Worm (Caenorhabditis elegans): ENCODE results near the gene T22B2.5.
A peak's percentile ranks its signal among the peaks of the same experiment; 100 is the strongest.

The T22B2.5 gene

ce11 chrX:3944073-3944472 is 32.9 kb upstream of the T22B2.5 start:
- TF ChIP-seq nhr-80 (tag; optimal IDR thresholded peaks at IDR 0.05) (peak; percentile 57), cebp-1 (GFP tag; IDR thresholded peaks at IDR 0.05) (no peak), cebp-1 (tag; optimal IDR thresholded peaks at IDR 0.05) (peak; percentile 5), let-526 (GFP tag; IDR thresholded peaks at IDR 0.05) (no peak), ZK185.1 (tag; optimal IDR thresholded peaks at IDR 0.05; ENCODE audit: poor library complexity, severe bottlenecking) (no peak), nfyb-1 (GFP tag; IDR thresholded peaks at IDR 0.05) (0 out of 2 replicates have a peak, but pooled peaks have one; percentile 8), hmg-20 (GFP tag; IDR thresholded peaks at IDR 0.05) (no peak), ztf-6 (GFP tag; IDR thresholded peaks at IDR 0.05) (no peak)

DNA sequence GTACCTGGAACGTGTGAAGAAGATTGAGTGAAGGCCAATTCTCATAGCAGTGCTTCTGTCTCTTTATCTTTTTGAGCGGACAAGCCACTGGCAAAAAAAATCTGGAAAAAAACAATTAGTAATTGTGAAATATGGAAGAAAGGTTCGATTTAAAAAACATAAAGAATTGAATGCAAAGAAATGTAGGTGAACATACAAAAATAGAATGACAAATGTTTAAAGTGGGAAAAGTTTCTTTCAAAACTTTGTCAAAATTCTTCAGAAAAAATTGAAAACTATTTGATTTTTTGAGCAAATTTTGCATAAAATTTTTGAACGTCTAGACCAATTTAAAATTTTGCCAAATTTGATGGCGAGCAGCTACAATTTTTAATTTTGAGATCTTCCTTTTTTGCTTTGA is 32.0 kb upstream of the T22B2.5 start, which contains the start of gene ptp-4A2:
TSS of gene ptp-4A2 (minus strand) at position 101 of the 400 bp plus-strand sequence.
- no peak for TF ChIP-seq ztf-3 (GFP tag; optimal IDR thresholded peaks at IDR 0.05)
- TF ChIP-seq mel-28 (tag; optimal IDR thresholded peaks at IDR 0.05; ENCODE audit: borderline replicate concordance): no peak
- TF ChIP-seq B0019.2 (GFP tag; conservative IDR thresholded peaks at IDR 0.05): no peak
- no peak for TF ChIP-seq K11D2.4 (GFP tag; IDR thresholded peaks at IDR 0.05)
- no peak for TF ChIP-seq mxl-1 (tag; optimal IDR thresholded peaks at IDR 0.05)
- TF ChIP-seq F23B12.7 (tag; optimal IDR thresholded peaks at IDR 0.05; ENCODE audit: insufficient read depth): no peak

- TF ChIP-seq ama-1 (optimal IDR thresholded peaks at IDR 0.05) (no peak), ama-1 (GFP tag; optimal IDR thresholded peaks at IDR 0.05) (no peak), sdz-38 (tag; optimal IDR thresholded peaks at IDR 0.05) (no peak), hmg-1.2 (GFP tag; IDR thresholded peaks at IDR 0.05) (no peak), B0336.3 (GFP tag; IDR thresholded peaks at IDR 0.05) (no peak), ceh-40 (GFP tag; IDR thresholded peaks at IDR 0.05) (no peak), madf-10 (tag; optimal IDR thresholded peaks at IDR 0.05) (no peak), F39B2.1 (GFP tag; IDR thresholded peaks at IDR 0.05) (no peak), mes-4 (tag; optimal IDR thresholded peaks at IDR 0.05) (no peak), gei-17 (GFP tag; optimal IDR thresholded peaks at IDR 0.05) (no peak), rpc-1 (optimal IDR thresholded peaks at IDR 0.05) (no peak), rpc-1 (tag; optimal IDR thresholded peaks at IDR 0.05) (no peak), efl-1 (GFP tag; optimal IDR thresholded peaks at IDR 0.05) (no peak), Y53F4B.3 (GFP tag; IDR thresholded peaks at IDR 0.05) (no peak), die-1 (tag; optimal IDR thresholded peaks at IDR 0.05) (no peak), F22D6.2 (tag; optimal IDR thresholded peaks at IDR 0.05) (no peak), lin-54 (GFP tag; optimal IDR thresholded peaks at IDR 0.05) (no peak), attf-3 (GFP tag; conservative IDR thresholded peaks at IDR 0.05) (no peak), ztf-25 (GFP tag; IDR thresholded peaks at IDR 0.05) (no peak), aptf-3 (GFP tag; IDR thresholded peaks at IDR 0.05) (no peak), ceh-79 (tag; optimal IDR thresholded peaks at IDR 0.05) (no peak), snpc-1.3 (tag; optimal IDR thresholded peaks at IDR 0.05; ENCODE audit: insufficient read depth) (no peak)
These were observed 31.1 kb upstream of the T22B2.5 start, which contains the start of gene T19D2.13 for ce11 chrX:3942267-3942666. TSS of gene T19D2.13 (minus strand) at chrX:3942367.

ce11 chrX:3938950-3939349 is 27.8 kb upstream of the T22B2.5 start, which contains the start of gene T19D2.3:
TSS of gene T19D2.3 (plus strand) at chrX:3939250.
- TF ChIP-seq let-526 (GFP tag; IDR thresholded peaks at IDR 0.05) (no peak), B0035.1 (tag; optimal IDR thresholded peaks at IDR 0.05) (no peak), xnd-1 (tag; optimal IDR thresholded peaks at IDR 0.05) (no peak), Y67H2A.10 (GFP tag; conservative IDR thresholded peaks at IDR 0.05) (no peak), lin-26 (GFP tag; IDR thresholded peaks at IDR 0.05) (no peak), tlf-1 (GFP tag; optimal IDR thresholded peaks at IDR 0.05) (no peak)

Data from whole organism, young adult.